Worm (Caenorhabditis elegans): Measurements from ENCODE around the gene C05D11.1.

The C05D11.1 gene

ce11 chrIII:6464113-6464571 lies 27.7 kb downstream of the C05D11.1 start (continued):
- TF ChIP-seq ztf-7 (tag; optimal IDR thresholded peaks at IDR 0.05) (no peak), nhr-25 (tag; optimal IDR thresholded peaks at IDR 0.05; ENCODE audit: borderline replicate concordance, insufficient read depth) (peak; percentile 51), hif-1 (tag; optimal IDR thresholded peaks at IDR 0.05) (peak in 1 of 2 experiments; percentile 85), gei-8 (GFP tag; optimal IDR thresholded peaks at IDR 0.05) (peak; percentile 86), set-16 (GFP tag; IDR thresholded peaks at IDR 0.05) (peak; percentile 100), unc-39 (tag; optimal IDR thresholded peaks at IDR 0.05) (no peak), F26F4.8 (GFP tag; conservative IDR thresholded peaks at IDR 0.05) (no peak), zip-11 (GFP tag; IDR thresholded peaks at IDR 0.05) (no peak), mxl-2 (GFP tag; conservative IDR thresholded peaks at IDR 0.05) (no peak; the same call in 1 of the 2 replicates), R02D3.7 (tag; optimal IDR thresholded peaks at IDR 0.05) (no peak), skn-1 (tag; optimal IDR thresholded peaks at IDR 0.05) (no peak), mep-1 (tag; optimal IDR thresholded peaks at IDR 0.05) (peak; percentile 91), nhr-77 (tag; optimal IDR thresholded peaks at IDR 0.05) (peak; percentile 85), dpl-1 (GFP tag; optimal IDR thresholded peaks at IDR 0.05) (peak; percentile 75), nhr-111 (GFP tag; optimal IDR thresholded peaks at IDR 0.05) (no peak), lin-38 (GFP tag; IDR thresholded peaks at IDR 0.05) (peak; percentile 84), tag-97 (GFP tag; IDR thresholded peaks at IDR 0.05) (no peak), F44E2.7 (GFP tag; IDR thresholded peaks at IDR 0.05) (peak; percentile 83; the same call in 1 of the 2 replicates), nhr-76 (tag; optimal IDR thresholded peaks at IDR 0.05) (no peak), tra-1 (GFP tag; IDR thresholded peaks at IDR 0.05) (peak; percentile 95), spr-3 (GFP tag; optimal IDR thresholded peaks at IDR 0.05) (peak; percentile 71), lim-7 (GFP tag; IDR thresholded peaks at IDR 0.05) (no peak), hlh-11 (tag; optimal IDR thresholded peaks at IDR 0.05) (peak; percentile 97), egl-43 (GFP tag; IDR thresholded peaks at IDR 0.05) (peak; percentile 93), Y5F2A.4 (GFP tag; optimal IDR thresholded peaks at IDR 0.05) (peak; percentile 46), fkh-10 (GFP tag; optimal IDR thresholded peaks at IDR 0.05) (no peak), ctbp-1 (GFP tag; IDR thresholded peaks at IDR 0.05) (peak; percentile 89), ceh-62 (tag; optimal IDR thresholded peaks at IDR 0.05) (no peak), arid-1 (GFP tag; conservative IDR thresholded peaks at IDR 0.05) (peak; percentile 94), ztf-11 (tag; optimal IDR thresholded peaks at IDR 0.05) (no peak), daf-12 (tag; optimal IDR thresholded peaks at IDR 0.05) (no peak), lin-15B (tag; optimal IDR thresholded peaks at IDR 0.05) (no peak), daf-16 (GFP tag; optimal IDR thresholded peaks at IDR 0.05) (peak; percentile 82 to 84), daf-16 (tag; optimal IDR thresholded peaks at IDR 0.05) (peak; percentile 94), T20F7.1 (GFP tag; optimal IDR thresholded peaks at IDR 0.05) (peak; percentile 72), ces-1 (GFP tag; optimal IDR thresholded peaks at IDR 0.05) (no peak), F10B5.3 (tag; optimal IDR thresholded peaks at IDR 0.05) (peak; percentile 73), unc-130 (GFP tag; optimal IDR thresholded peaks at IDR 0.05) (peak; percentile 7), Y48G9A.11 (GFP tag; IDR thresholded peaks at IDR 0.05) (peak; percentile 40; the same call in 1 of the 2 replicates), rbr-2 (tag; optimal IDR thresholded peaks at IDR 0.05) (peak; percentile 93), mxl-3 (GFP tag; optimal IDR thresholded peaks at IDR 0.05) (peak; percentile 83), vab-7 (GFP tag; IDR thresholded peaks at IDR 0.05) (peak; percentile 68), nhr-11 (tag; optimal IDR thresholded peaks at IDR 0.05) (peak; percentile 60), fos-1 (tag; optimal IDR thresholded peaks at IDR 0.05) (no peak), lin-39 (tag; optimal IDR thresholded peaks at IDR 0.05) (no peak), pha-4 (GFP tag; IDR thresholded peaks at IDR 0.05) (no peak; the same call in none of the 2 replicates), pha-4 (tag; optimal IDR thresholded peaks at IDR 0.05) (peak; percentile 84), lin-1 (GFP tag; IDR thresholded peaks at IDR 0.05) (peak; percentile 92), Y75B8A.6 (GFP tag; IDR thresholded peaks at IDR 0.05) (0 out of 2 replicates have a peak, but pooled peaks have one; percentile 54), nhr-41 (GFP tag; IDR thresholded peaks at IDR 0.05) (0 out of 2 replicates have a peak, but pooled peaks have one; percentile 22), unc-62 (GFP tag; optimal IDR thresholded peaks at IDR 0.05 in 1 of 2) (no peak), unc-62 (tag; optimal IDR thresholded peaks at IDR 0.05) (no peak)

Data from whole organism, L4 larva.